Fruit fly (Drosophila melanogaster) whole organism, embryonic: ENCODE data around the gene Rift.

Experiments used
- CG10267 ChIP-seq: fragments of 200-800 bp; sonication (Bioruptor generic); optimal IDR thresholded peaks from 2 replicates; lab custom pipeline; 2018; ENCODE audit warnings: missing biosample characterization, mild to moderate bottlenecking, missing genetic modification characterization, moderate library complexity
- CG11560 ChIP-seq: fragments of 200-800 bp; sonication (Bioruptor generic); IDR thresholded peaks from 3 replicates; pipeline ENCODE4 v1.3.6; 2022; ENCODE audit warnings: missing biosample characterization, missing genetic modification characterization
- CG14965 ChIP-seq: fragments of 200-800 bp; sonication (Bioruptor generic); optimal IDR thresholded peaks from 2 replicates; lab custom pipeline; 2016; ENCODE audit warnings: missing biosample characterization, missing genetic modification characterization, borderline replicate concordance
- CG16779 ChIP-seq: fragments of 200-800 bp; sonication (Bioruptor generic); IDR thresholded peaks from 2 replicates; pipeline ENCODE4 v1.3.6; 2022; ENCODE audit warnings: missing biosample characterization, missing genetic modification characterization
- CG2712 ChIP-seq: fragments of 200-800 bp; optimal IDR thresholded peaks from 3 replicates; lab custom pipeline; 2019; ENCODE audit warnings: missing biosample characterization, mild to moderate bottlenecking, missing genetic modification characterization, moderate library complexity
- CG3163 ChIP-seq: fragments of 200-800 bp; sonication (Bioruptor generic); optimal IDR thresholded peaks from 3 replicates; lab custom pipeline; 2016; ENCODE audit warnings: missing biosample characterization, missing genetic modification characterization
- CG3407 ChIP-seq: fragments of 200-800 bp; sonication (Bioruptor generic); optimal IDR thresholded peaks from 2 replicates; lab custom pipeline; 2018; ENCODE audit warnings: missing biosample characterization, mild to moderate bottlenecking, missing genetic modification characterization
- CG3838 ChIP-seq: fragments of 200-800 bp; sonication (Bioruptor generic); optimal IDR thresholded peaks from 3 replicates; lab custom pipeline; 2016; ENCODE audit warnings: missing biosample characterization, missing genetic modification characterization
- CG43689 ChIP-seq: fragments of 200-800 bp; sonication (Bioruptor generic); IDR thresholded peaks from 2 replicates; pipeline ENCODE4 v1.3.6; 2022; ENCODE audit warnings: missing biosample characterization, missing genetic modification characterization
- CG5180 ChIP-seq: fragments of 200-800 bp; sonication (Bioruptor generic); optimal IDR thresholded peaks from 3 replicates; lab custom pipeline; 2017; ENCODE audit warnings: missing biosample characterization, missing genetic modification characterization, mild to moderate bottlenecking, moderate library complexity, missing genetic modification reagents
- CG6272 ChIP-seq: fragments of 200-800 bp; sonication (Bioruptor generic); IDR thresholded peaks from 2 replicates; pipeline ENCODE4 v1.3.6; 2022; ENCODE audit warnings: missing biosample characterization, missing genetic modification characterization
- CG6765 ChIP-seq: fragments of 200-800 bp; sonication (Bioruptor generic); optimal IDR thresholded peaks from 3 replicates; lab custom pipeline; 2017; ENCODE audit warnings: missing biosample characterization, mild to moderate bottlenecking, missing genetic modification characterization
- CG7963 ChIP-seq: fragments of 200-800 bp; sonication (Bioruptor generic); IDR thresholded peaks from 3 replicates; pipeline ENCODE4 v1.3.6; 2022; ENCODE audit warnings: missing biosample characterization, missing genetic modification characterization; ENCODE audit not compliant: partially characterized antibody
- CG8478 ChIP-seq: fragments of >200 bp; optimal IDR thresholded peaks from 2 replicates; lab custom pipeline; 2018
- CG9932 ChIP-seq: fragments of 200-800 bp; sonication (Bioruptor generic); IDR thresholded peaks from 2 replicates; pipeline ENCODE4 v1.3.6; 2022; ENCODE audit warnings: missing biosample characterization, missing genetic modification characterization
- CTCF ChIP-seq: fragments of 200-800 bp; sonication (Bioruptor generic); optimal IDR thresholded peaks from 2 replicates; lab custom pipeline; 2017; ENCODE audit warnings: missing biosample characterization, mild to moderate bottlenecking, missing genetic modification characterization, moderate library complexity
- CkIIα-i1 ChIP-seq: fragments of 200-800 bp; sonication (Bioruptor generic); IDR thresholded peaks from 2 replicates; pipeline ENCODE4 v1.3.6; 2022; ENCODE audit warnings: missing biosample characterization, missing genetic modification characterization
- Dbx ChIP-seq: fragments of 200-800 bp; sonication (Bioruptor generic); IDR thresholded peaks from 3 replicates; pipeline ENCODE4 v1.3.6; 2022; ENCODE audit warnings: missing biosample characterization, missing genetic modification characterization
- Dek ChIP-seq: fragments of 200-800 bp; sonication (Bioruptor generic); optimal IDR thresholded peaks from 3 replicates; lab custom pipeline; 2019; ENCODE audit warnings: missing biosample characterization, mild to moderate bottlenecking, missing genetic modification characterization, moderate library complexity
- Dref ChIP-seq: fragments of 200-800 bp; sonication (Bioruptor generic); IDR thresholded peaks from 2 replicates; pipeline ENCODE4 v1.3.6; 2022; ENCODE audit warnings: missing biosample characterization, missing genetic modification characterization
- E2f1 ChIP-seq: fragments of 200-800 bp; sonication (Bioruptor generic); IDR thresholded peaks from 2 replicates; pipeline ENCODE4 v1.3.6; 2022; ENCODE audit warnings: missing biosample characterization, missing genetic modification characterization
- Fer1 ChIP-seq: fragments of 200-800 bp; sonication (Bioruptor generic); optimal IDR thresholded peaks from 2 replicates; lab custom pipeline; 2017; ENCODE audit warnings: missing biosample characterization, mild to moderate bottlenecking, missing genetic modification characterization
- Fer2 ChIP-seq: fragments of 200-800 bp; sonication (Bioruptor generic); optimal IDR thresholded peaks from 2 replicates; lab custom pipeline; 2018; ENCODE audit warnings: missing biosample characterization, mild to moderate bottlenecking, missing genetic modification characterization, moderate library complexity
- H2.0 ChIP-seq: fragments of 200-800 bp; sonication (Bioruptor generic); IDR thresholded peaks from 2 replicates; pipeline ENCODE4 v1.3.6; 2022; ENCODE audit warnings: missing biosample characterization, missing genetic modification characterization
- Hsf ChIP-seq: fragments of 200-800 bp; sonication (Bioruptor generic); optimal IDR thresholded peaks from 3 replicates; lab custom pipeline; 2016; ENCODE audit warnings: missing biosample characterization, missing genetic modification characterization
- Jarid2 ChIP-seq: fragments of 200-800 bp; sonication (Bioruptor generic); optimal IDR thresholded peaks from 3 replicates; lab custom pipeline; 2017; ENCODE audit warnings: mild to moderate bottlenecking, missing biosample characterization, missing genetic modification reagents, missing genetic modification characterization
- Oli ChIP-seq: fragments of 200-800 bp; sonication (Bioruptor generic); optimal IDR thresholded peaks from 2 replicates; lab custom pipeline; 2018; ENCODE audit warnings: missing biosample characterization, mild to moderate bottlenecking, missing genetic modification characterization, moderate library complexity
- Rfx ChIP-seq: fragments of 200-800 bp; sonication (Bioruptor generic); IDR thresholded peaks from 2 replicates; pipeline ENCODE4 v1.3.6; 2022; ENCODE audit warnings: missing biosample characterization, missing genetic modification characterization
- Scr ChIP-seq: fragments of 200-800 bp; sonication (Bioruptor generic); IDR thresholded peaks from 2 replicates; pipeline ENCODE4 v1.3.6; 2022; ENCODE audit warnings: missing biosample characterization, missing genetic modification characterization; ENCODE audit not compliant: partially characterized antibody
- Side ChIP-seq: fragments of 200-800 bp; sonication (Bioruptor generic); optimal IDR thresholded peaks from 2 replicates; lab custom pipeline; 2016; ENCODE audit warnings: missing biosample characterization, missing genetic modification characterization
- Sox100B ChIP-seq: fragments of 200-800 bp; sonication (Bioruptor generic); optimal IDR thresholded peaks from 3 replicates; lab custom pipeline; 2018; ENCODE audit warnings: missing biosample characterization, mild to moderate bottlenecking, missing genetic modification characterization
- Xrp1 ChIP-seq: fragments of 200-800 bp; sonication (Bioruptor generic); IDR thresholded peaks from 2 replicates; pipeline ENCODE4 v1.3.6; 2022; ENCODE audit warnings: missing biosample characterization, missing genetic modification characterization
- ato ChIP-seq: fragments of 200-800 bp; sonication (Bioruptor generic); IDR thresholded peaks from 2 replicates; pipeline ENCODE4 v1.3.6; 2022; ENCODE audit warnings: missing biosample characterization, missing genetic modification characterization; ENCODE audit not compliant: partially characterized antibody
- bcd ChIP-seq: fragments of 200-800 bp; sonication (Bioruptor generic); optimal IDR thresholded peaks from 2 replicates; lab custom pipeline; 2017; ENCODE audit warnings: missing biosample characterization, mild to moderate bottlenecking, missing genetic modification characterization
- btn ChIP-seq: fragments of 200-800 bp; sonication (Bioruptor generic); optimal IDR thresholded peaks from 2 replicates; lab custom pipeline; 2016; ENCODE audit warnings: missing biosample characterization, missing genetic modification characterization
- chm ChIP-seq: fragments of 200-800 bp; sonication (Bioruptor generic); IDR thresholded peaks from 2 replicates; pipeline ENCODE4 v1.3.6; 2022; ENCODE audit warnings: missing biosample characterization, missing genetic modification characterization
- exex ChIP-seq: fragments of 200-800 bp; sonication (Bioruptor generic); optimal IDR thresholded peaks from 4 replicates; lab custom pipeline; 2018; ENCODE audit warnings: missing biosample characterization, mild to moderate bottlenecking, missing genetic modification characterization, moderate library complexity
- gem ChIP-seq: fragments of 200-800 bp; sonication (Bioruptor generic); optimal IDR thresholded peaks from 2 replicates; lab custom pipeline; 2019; ENCODE audit warnings: missing biosample characterization, mild to moderate bottlenecking, missing genetic modification characterization, moderate library complexity
- gfzf ChIP-seq: fragments of 200-800 bp; sonication (Bioruptor generic); optimal IDR thresholded peaks from 2 replicates; lab custom pipeline; 2016; ENCODE audit warnings: missing biosample characterization, mild to moderate bottlenecking, missing genetic modification characterization, moderate library complexity
- ham ChIP-seq: fragments of 200-800 bp; sonication (Bioruptor generic); IDR thresholded peaks from 2 replicates; pipeline ENCODE4 v1.3.6; 2022; ENCODE audit warnings: missing biosample characterization, missing genetic modification characterization
- her ChIP-seq: fragments of 200-800 bp; sonication (Bioruptor generic); optimal IDR thresholded peaks from 2 replicates; lab custom pipeline; 2016; ENCODE audit warnings: missing biosample characterization, missing genetic modification characterization
- kah ChIP-seq: fragments of 200-800 bp; sonication (Bioruptor generic); optimal IDR thresholded peaks from 2 replicates; lab custom pipeline; 2018; ENCODE audit warnings: missing biosample characterization, mild to moderate bottlenecking, missing genetic modification characterization
- ken ChIP-seq: fragments of 200-800 bp; sonication (Bioruptor generic); IDR thresholded peaks from 3 replicates; pipeline ENCODE4 v1.3.6; 2022; ENCODE audit warnings: missing biosample characterization, missing genetic modification characterization
- onecut ChIP-seq: fragments of 200-800 bp; sonication (Bioruptor generic); IDR thresholded peaks from 2 replicates; pipeline ENCODE4 v1.3.6; 2022; ENCODE audit warnings: missing biosample characterization, missing genetic modification characterization
- pb ChIP-seq: fragments of 200-800 bp; sonication (Bioruptor generic); optimal IDR thresholded peaks from 3 replicates; lab custom pipeline; 2016; ENCODE audit warnings: missing biosample characterization, missing genetic modification characterization
- pho ChIP-seq: fragments of 200-800 bp; sonication (Bioruptor generic); optimal IDR thresholded peaks from 2 replicates; lab custom pipeline; 2016; ENCODE audit warnings: missing biosample characterization, missing genetic modification characterization
- pum ChIP-seq: fragments of 200-800 bp; sonication (Bioruptor generic); optimal IDR thresholded peaks from 2 replicates; lab custom pipeline; 2016; ENCODE audit warnings: missing biosample characterization, missing genetic modification characterization
- tin ChIP-seq: fragments of 200-800 bp; sonication (Bioruptor generic); optimal IDR thresholded peaks from 3 replicates; lab custom pipeline; 2016; ENCODE audit warnings: missing biosample characterization, missing genetic modification characterization
- toy ChIP-seq: fragments of 200-800 bp; sonication (Bioruptor generic); IDR thresholded peaks from 2 replicates; pipeline ENCODE4 v1.3.6; 2022; ENCODE audit warnings: missing biosample characterization, missing genetic modification characterization
- ttk ChIP-seq: fragments of 200-800 bp; sonication (Bioruptor generic); IDR thresholded peaks from 2 replicates; pipeline ENCODE4 v2.1.2; 2022; ENCODE audit warnings: missing biosample characterization, missing genetic modification characterization
- twi ChIP-seq: fragments of 200-800 bp; optimal IDR thresholded peaks from 2 replicates; lab custom pipeline; 2019; ENCODE audit warnings: missing biosample characterization, mild to moderate bottlenecking, missing genetic modification characterization, moderate library complexity

Gene Rift

dm6 chr3R:31776583-31777362 lies 33.2 kb downstream of the Rift start, which contains the start of the genes CG2126 and faf (continued):
- peak; percentile 58 for TF ChIP-seq twi (tag; lab: Kevin White, UChicago)
- peak; percentile 65; the same call in 1 of the 3 replicates for TF ChIP-seq ken (GFP tag; lab: Robert Waterston, UW)
- TF ChIP-seq Oli (tag; lab: Kevin White, UChicago): peak; percentile 69
- peak; percentile 66 for TF ChIP-seq E2f1
- TF ChIP-seq H2.0 (GFP tag; lab: Robert Waterston, UW): peak; percentile 78
- TF ChIP-seq exex: peak; percentile 53
- TF ChIP-seq chm (GFP tag; lab: Robert Waterston, UW): peak; percentile 51; the same call in 1 of the 2 replicates
- peak; percentile 87 for TF ChIP-seq CG9932 (GFP tag; lab: Robert Waterston, UW)
- no peak for TF ChIP-seq btn (GFP tag; lab: Kevin White, UChicago)
- no peak for TF ChIP-seq CkIIα-i1 (GFP tag; lab: Robert Waterston, UW)
- TF ChIP-seq CG11560 (tag; lab: Robert Waterston, UW): 0 out of 3 replicates have a peak, but pooled peaks have one; percentile 34
- TF ChIP-seq ato (GFP tag; lab: Robert Waterston, UW): no peak
- TF ChIP-seq CG5180: peak; percentile 41
- TF ChIP-seq Jarid2 (GFP tag; lab: Kevin White, UChicago): no peak
- peak; percentile 66; the same call in 1 of the 2 replicates for TF ChIP-seq CG6272 (GFP tag; lab: Robert Waterston, UW)
- TF ChIP-seq gem (tag; lab: Kevin White, UChicago): peak; percentile 91
- TF ChIP-seq CG7963: no peak
- peak; percentile 41 for TF ChIP-seq pum (GFP tag; lab: Kevin White, UChicago)
- TF ChIP-seq CG3163 (GFP tag; lab: Kevin White, UChicago): no peak
- TF ChIP-seq onecut (GFP tag; lab: Robert Waterston, UW): peak; percentile 64
- peak; percentile 38 for TF ChIP-seq her
- peak; percentile 63; the same call in 2 of the 3 replicates for TF ChIP-seq Dbx (GFP tag; lab: Robert Waterston, UW)
- peak; percentile 79 for TF ChIP-seq Dek
- TF ChIP-seq CG14965: no peak
- TF ChIP-seq ham (GFP tag; lab: Robert Waterston, UW): no peak
- TF ChIP-seq CG16779 (GFP tag; lab: Robert Waterston, UW): no peak
- peak; percentile 78 for TF ChIP-seq Sox100B (GFP tag; lab: Kevin White, UChicago)
- peak; percentile 13 for TF ChIP-seq CG6765 (GFP tag; lab: Kevin White, UChicago)
- peak; percentile 31 for TF ChIP-seq Side (GFP tag; lab: Kevin White, UChicago)
- TF ChIP-seq Hsf (GFP tag; lab: Kevin White, UChicago): peak; percentile 58
- peak; percentile 86 for TF ChIP-seq Rfx (GFP tag; lab: Robert Waterston, UW)
- TF ChIP-seq CG2712 (tag; lab: Kevin White, UChicago): peak; percentile 87
- TF ChIP-seq tin (GFP tag; lab: Kevin White, UChicago): peak; percentile 82
- TF ChIP-seq pb: no peak
- no peak for TF ChIP-seq CTCF (GFP tag; lab: Kevin White, UChicago)
- TF ChIP-seq Scr: peak; percentile 59
- no peak for TF ChIP-seq CG8478 (lab: Kevin White, UChicago)
- TF ChIP-seq ttk (GFP tag; lab: Robert Waterston, UW): peak; percentile 88
- peak; percentile 75 for TF ChIP-seq Fer1 (GFP tag; lab: Kevin White, UChicago)
- TF ChIP-seq CG10267 (tag; lab: Kevin White, UChicago): peak; percentile 80
- TF ChIP-seq kah: peak; percentile 24
- peak; percentile 65 for TF ChIP-seq CG3407 (GFP tag; lab: Kevin White, UChicago)
- peak; percentile 77 for TF ChIP-seq bcd
- TF ChIP-seq toy: no peak
- no peak for TF ChIP-seq CG3838
- TF ChIP-seq CG43689 (GFP tag; lab: Robert Waterston, UW): no peak
- TF ChIP-seq gfzf (GFP tag; lab: Kevin White, UChicago): peak; percentile 34
- TF ChIP-seq Xrp1 (GFP tag; lab: Robert Waterston, UW): peak; percentile 77; the same call in 1 of the 2 replicates
- peak; percentile 80 for TF ChIP-seq Fer2 (tag; lab: Kevin White, UChicago)
- peak; percentile 59 for TF ChIP-seq Dref (GFP tag; lab: Robert Waterston, UW)
- TF ChIP-seq pho (GFP tag; lab: Kevin White, UChicago): peak; percentile 65
